Worm (Caenorhabditis elegans): ENCODE data around the gene K08H2.2.

ce11 chrX:13190912-13191311 is 43.9 kb downstream of the K08H2.2 start, which contains the start of gene gpa-6:
- TF ChIP-seq ceh-36 (tag; optimal IDR thresholded peaks at IDR 0.05) (no peak), hmbx-1 (tag; optimal IDR thresholded peaks at IDR 0.05) (no peak), hnd-1 (tag; optimal IDR thresholded peaks at IDR 0.05) (no peak), B0310.2 (tag; optimal IDR thresholded peaks at IDR 0.05) (no peak), tbx-37 (GFP tag; conservative IDR thresholded peaks at IDR 0.05) (no peak), sea-1 (GFP tag; conservative IDR thresholded peaks at IDR 0.05) (no peak), tra-4 (tag; optimal IDR thresholded peaks at IDR 0.05) (no peak), ceh-13 (GFP tag; optimal IDR thresholded peaks at IDR 0.05) (no peak)
